Worm (Caenorhabditis elegans) whole organism, L3 larva: ENCODE results near the gene nspd-2.

Experiments
- egl-27 ChIP-seq: sonication (generic microtip); optimal IDR thresholded peaks from 4 replicates; lab custom pipeline; 2017; ENCODE audit warnings: missing biosample characterization, missing genetic modification reagents, missing genetic modification characterization
- lin-15B ChIP-seq: fragments of 150-350 bp; optimal IDR thresholded peaks from 2 replicates; lab custom pipeline; 2014; ENCODE audit warnings: missing biosample characterization, missing genetic modification characterization

ce11 chrIV:9852818-9853466, 9.1 kb downstream of the nspd-2 start:
- TF ChIP-seq lin-15B (tag; lab: Kevin White, UChicago) (no peak), egl-27 (tag; lab: Kevin White, UChicago) (no peak)
